Fruit fly (Drosophila melanogaster): ENCODE data around the gene Asciz.

DNA sequence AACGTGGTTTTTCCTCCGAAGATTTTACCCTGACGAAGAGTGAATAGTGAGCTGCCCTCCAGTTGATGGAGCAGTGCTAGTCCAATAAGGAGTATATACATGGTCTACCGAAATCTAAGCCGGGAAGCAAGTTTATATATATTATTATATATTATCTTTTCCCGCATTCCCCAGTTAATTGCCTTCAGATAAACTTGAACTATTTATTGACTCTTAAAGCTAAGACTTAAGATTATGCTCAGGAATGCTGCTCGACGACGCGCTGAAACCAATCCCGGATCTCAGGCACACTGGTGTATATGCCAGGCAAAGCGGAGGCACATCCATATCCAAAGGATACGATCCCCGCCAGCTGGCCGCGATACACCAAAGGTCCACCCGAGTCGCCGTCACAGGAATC is 39.3 kb upstream of the Asciz start, which contains the start of gene CG32277:
- TF ChIP-seq pros (GFP tag; optimal IDR thresholded peaks at IDR 0.05), result no peak
- TF ChIP-seq lola (GFP tag; optimal IDR thresholded peaks at IDR 0.05), result no peak
- no peak for TF ChIP-seq CG3281 (GFP tag; optimal IDR thresholded peaks at IDR 0.05)
- no peak for TF ChIP-seq CG43689 (GFP tag; IDR thresholded peaks at IDR 0.05)
